Worm (Caenorhabditis elegans) whole organism, L1 larva: ENCODE data around the gene K02E7.11.

Source experiments
- ama-1 ChIP-seq: fragments of 150-350 bp; optimal IDR thresholded peaks from 2 replicates; lab custom pipeline; 2014
- egl-27 ChIP-seq, 2 experiments: fragments of 150-350 bp in 1 of 2; sonication (generic microtip); optimal IDR thresholded peaks; 3 replicates each; lab custom pipeline; 2017 to 2018; ENCODE audit warnings: missing biosample characterization in 2 of 2, missing genetic modification characterization in 2 of 2, missing genetic modification reagents in 2 of 2
- fos-1 ChIP-seq: fragments of 150-350 bp; optimal IDR thresholded peaks from 2 replicates; lab custom pipeline; 2014; ENCODE audit warnings: missing biosample characterization, missing genetic modification characterization
- unc-86 ChIP-seq: sonication (generic microtip); optimal IDR thresholded peaks from 2 replicates; lab custom pipeline; 2016; ENCODE audit warnings: missing genetic modification characterization, missing compliant biosample characterization

- TF ChIP-seq egl-27 (tag; optimal IDR thresholded peaks at IDR 0.05; lab: Kevin White, UChicago) (no peak), ama-1 (lab: Kevin White, UChicago) (no peak), unc-86 (no peak), fos-1 (no peak)
Observed at ce11 chrII:1101413-1101812, 26.1 kb upstream of the K02E7.11 start.
